Fruit fly (Drosophila melanogaster) whole organism: ENCODE measurements around the gene Tango10.

Experiments
- CG8478 ChIP-seq: fragments of >200 bp; optimal IDR thresholded peaks from 2 replicates; lab custom pipeline; 2018; ENCODE audit warnings: inconsistent platforms
- Dll ChIP-seq: fragments of >200 bp; optimal IDR thresholded peaks from 2 replicates; lab custom pipeline; 2017
- EcR ChIP-seq, 2 experiments: fragments of >200 bp; optimal IDR thresholded peaks; 2 replicates each; lab custom pipeline; 2017; ENCODE audit warnings: missing biosample characterization in 2 of 2, missing genetic modification characterization in 2 of 2, missing genetic modification reagents in 2 of 2
- pan ChIP-seq: fragments of >200 bp; optimal IDR thresholded peaks from 2 replicates; lab custom pipeline; 2017
- psq ChIP-seq: fragments of >200 bp; optimal IDR thresholded peaks from 2 replicates; lab custom pipeline; 2017
- usp ChIP-seq: fragments of >200 bp; optimal IDR thresholded peaks from 2 replicates; lab custom pipeline; 2017; ENCODE audit warnings: missing biosample characterization, missing genetic modification characterization, mixed read lengths

DNA sequence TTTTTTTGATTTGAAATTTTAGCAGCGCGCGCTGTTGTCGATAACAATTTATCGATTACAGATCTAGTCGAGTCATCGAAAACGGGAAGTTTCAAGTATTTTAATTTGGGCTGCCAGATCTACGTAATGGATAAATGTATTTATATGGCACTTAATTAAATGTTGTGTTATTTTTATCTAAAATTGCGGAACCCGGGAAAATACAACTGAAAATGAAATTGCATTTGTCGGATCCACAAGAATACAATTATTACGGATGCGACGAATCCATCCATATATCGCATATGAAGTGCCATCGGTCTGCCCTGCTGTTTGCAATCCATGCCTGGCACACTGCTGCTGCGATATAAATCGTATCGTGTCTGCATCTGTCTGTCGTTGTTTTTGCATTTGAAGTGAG is at the start of gene Tango10:
- TF ChIP-seq CG8478 (lab: Kevin White, UChicago) (no peak), EcR (GFP tag; optimal IDR thresholded peaks at IDR 0.05; lab: Kevin White, UChicago) (no peak), psq (lab: Kevin White, UChicago) (no peak), Dll (no peak), usp (GFP tag; lab: Kevin White, UChicago) (no peak), pan (no peak)
